Fruit fly (Drosophila melanogaster) S2 (cell line): ENCODE data around the gene Adgf-C.

Experiments
- CG8478 ChIP-seq: fragments of >200 bp; optimal IDR thresholded peaks from 2 replicates; lab custom pipeline; 2018
- CTCF ChIP-seq, 2 experiments: fragments of >200 bp; optimal IDR thresholded peaks; 2 replicates each; lab custom pipeline; 2018

- TF ChIP-seq CTCF (optimal IDR thresholded peaks at IDR 0.05; lab: Kevin White, UChicago) = no peak
- TF ChIP-seq CG8478 (lab: Kevin White, UChicago) = no peak
Observed at dm6 chr3R:13662149-13662548, 44.4 kb upstream of the Adgf-C start.
